Worm (Caenorhabditis elegans): ENCODE data around the gene pef-1.

DNA sequence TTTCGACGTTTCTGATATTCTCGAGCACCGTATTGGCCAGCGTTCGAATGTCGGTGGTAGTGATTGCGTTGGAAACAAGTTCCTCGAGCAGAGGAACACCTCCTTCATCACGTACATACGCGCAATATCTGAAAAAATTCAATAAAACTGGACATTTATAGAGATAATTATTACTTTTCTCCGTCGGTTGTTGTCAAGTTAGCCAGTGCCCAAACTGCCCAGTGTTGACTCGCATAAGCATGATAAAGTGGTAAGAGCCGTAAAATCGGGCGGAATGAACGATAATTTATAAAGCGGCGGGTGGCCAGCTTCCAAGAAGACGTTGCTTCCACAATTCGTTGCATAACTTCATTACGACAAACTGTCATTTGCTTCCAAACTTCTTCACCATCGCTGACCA is 42.5 kb downstream of the pef-1 start:
- TF ChIP-seq ceh-14 (tag; optimal IDR thresholded peaks at IDR 0.05) (no peak), dve-1 (tag; optimal IDR thresholded peaks at IDR 0.05) (no peak), unc-55 (GFP tag; optimal IDR thresholded peaks at IDR 0.05) (no peak), rnt-1 (tag; optimal IDR thresholded peaks at IDR 0.05) (no peak)

All from whole organism, late embryonic.